Worm (Caenorhabditis elegans): ENCODE data around the gene F26G1.9.

F26G1.9 gene

ce11 chrII:4766284-4766683 lies 7.5 kb downstream of the F26G1.9 start, which contains the start of gene ttm-2:
ttm-2 (minus strand) TSS chrII:4766384.
- no peak for TF ChIP-seq C04F5.9 (tag; optimal IDR thresholded peaks at IDR 0.05)

- TF ChIP-seq blmp-1 (tag; optimal IDR thresholded peaks at IDR 0.05) (peak; percentile 51), fkh-8 (tag; optimal IDR thresholded peaks at IDR 0.05) (peak; percentile 32), lin-14 (GFP tag; optimal IDR thresholded peaks at IDR 0.05) (peak; percentile 8), elt-2 (tag; optimal IDR thresholded peaks at IDR 0.05) (no peak), nhr-20 (tag; optimal IDR thresholded peaks at IDR 0.05) (peak; percentile 53), nhr-77 (tag; optimal IDR thresholded peaks at IDR 0.05) (no peak), hlh-17 (GFP tag; optimal IDR thresholded peaks at IDR 0.05; ENCODE audit: borderline replicate concordance) (no peak), lin-39 (tag; optimal IDR thresholded peaks at IDR 0.05) (no peak), elt-3 (tag; optimal IDR thresholded peaks at IDR 0.05) (peak in 1 of 6 experiments; percentile 69), snu-23 (GFP tag; optimal IDR thresholded peaks at IDR 0.05) (peak; percentile 11), lin-35 (GFP tag; optimal IDR thresholded peaks at IDR 0.05) (peak in 1 of 2 experiments; percentile 32), nhr-71 (tag; optimal IDR thresholded peaks at IDR 0.05) (peak; percentile 50), grh-1 (GFP tag; IDR thresholded peaks at IDR 0.05) (peak; percentile 25; the same call in 1 of the 2 replicates), efl-1 (optimal IDR thresholded peaks at IDR 0.05) (no peak), efl-1 (GFP tag; optimal IDR thresholded peaks at IDR 0.05 in 1 of 2) (peak in 1 of 2 experiments; percentile 90), nhr-85 (tag) (peak; percentile 84), lsy-2 (tag; optimal IDR thresholded peaks at IDR 0.05) (peak in 1 of 2 experiments; percentile 24), sup-37 (GFP tag; optimal IDR thresholded peaks at IDR 0.05) (no peak), C16A3.4 (tag; optimal IDR thresholded peaks at IDR 0.05) (no peak), dsc-1 (tag; optimal IDR thresholded peaks at IDR 0.05) (no peak), xbp-1 (tag; optimal IDR thresholded peaks at IDR 0.05) (peak; percentile 36), fkh-4 (tag; optimal IDR thresholded peaks at IDR 0.05; ENCODE audit: borderline replicate concordance) (no peak)
These were observed 11.1 kb downstream of the F26G1.9 start, which contains the start of gene F26G1.2 for ce11 chrII:4762574-4763285. F26G1.2 (plus strand) TSS chrII:4763081.

ce11 chrII:4761020-4761419 lies 12.8 kb downstream of the F26G1.9 start:
- TF ChIP-seq fkh-8 (tag; optimal IDR thresholded peaks at IDR 0.05) (no peak), elt-3 (tag; optimal IDR thresholded peaks at IDR 0.05) (no peak), unc-86 (tag; optimal IDR thresholded peaks at IDR 0.05) (no peak), ceh-90 (tag; optimal IDR thresholded peaks at IDR 0.05) (no peak), blmp-1 (tag; optimal IDR thresholded peaks at IDR 0.05) (peak; percentile 36), C34B4.2 (tag; optimal IDR thresholded peaks at IDR 0.05) (no peak), Y116A8C.19 (tag; optimal IDR thresholded peaks at IDR 0.05; ENCODE audit: borderline replicate concordance) (no peak), lin-14 (GFP tag; optimal IDR thresholded peaks at IDR 0.05) (peak; percentile 37), aly-2 (tag; optimal IDR thresholded peaks at IDR 0.05) (no peak), nhr-20 (tag; optimal IDR thresholded peaks at IDR 0.05) (peak; percentile 48), pag-3 (tag; optimal IDR thresholded peaks at IDR 0.05; ENCODE audit: borderline replicate concordance, insufficient read depth) (no peak), snu-23 (GFP tag; optimal IDR thresholded peaks at IDR 0.05) (peak; percentile 9), skn-1 (tag; optimal IDR thresholded peaks at IDR 0.05) (no peak), nhr-77 (tag; optimal IDR thresholded peaks at IDR 0.05) (no peak), hpl-2 (GFP tag; optimal IDR thresholded peaks at IDR 0.05) (no peak), nhr-12 (tag; optimal IDR thresholded peaks at IDR 0.05) (no peak), hlh-17 (GFP tag; optimal IDR thresholded peaks at IDR 0.05; ENCODE audit: borderline replicate concordance) (no peak), tlp-1 (tag; optimal IDR thresholded peaks at IDR 0.05) (no peak), aha-1 (tag; optimal IDR thresholded peaks at IDR 0.05) (no peak), lin-15B (tag; optimal IDR thresholded peaks at IDR 0.05) (no peak), nhr-90 (tag; optimal IDR thresholded peaks at IDR 0.05; ENCODE audit: poor library complexity) (no peak), mep-1 (tag; optimal IDR thresholded peaks at IDR 0.05) (no peak), swsn-7 (tag; optimal IDR thresholded peaks at IDR 0.05) (no peak), zip-4 (GFP tag; optimal IDR thresholded peaks at IDR 0.05) (no peak), efl-3 (GFP tag; optimal IDR thresholded peaks at IDR 0.05) (no peak), ztf-11 (tag; optimal IDR thresholded peaks at IDR 0.05) (no peak), nhr-85 (tag) (peak; percentile 93), nhr-11 (tag; optimal IDR thresholded peaks at IDR 0.05) (no peak), lin-35 (GFP tag; optimal IDR thresholded peaks at IDR 0.05) (peak in 1 of 2 experiments; percentile 4), dpl-1 (GFP tag; optimal IDR thresholded peaks at IDR 0.05) (no peak), nhr-71 (tag; optimal IDR thresholded peaks at IDR 0.05) (peak; percentile 31), egl-27 (tag; optimal IDR thresholded peaks at IDR 0.05) (no peak), efl-1 (optimal IDR thresholded peaks at IDR 0.05) (no peak), efl-1 (GFP tag; optimal IDR thresholded peaks at IDR 0.05 in 1 of 2) (no peak), nhr-19 (GFP tag; conservative IDR thresholded peaks at IDR 0.05) (no peak), F16B12.6 (tag; optimal IDR thresholded peaks at IDR 0.05) (no peak)
